Worm (Caenorhabditis elegans): ENCODE measurements around the gene F47D12.3.

DNA sequence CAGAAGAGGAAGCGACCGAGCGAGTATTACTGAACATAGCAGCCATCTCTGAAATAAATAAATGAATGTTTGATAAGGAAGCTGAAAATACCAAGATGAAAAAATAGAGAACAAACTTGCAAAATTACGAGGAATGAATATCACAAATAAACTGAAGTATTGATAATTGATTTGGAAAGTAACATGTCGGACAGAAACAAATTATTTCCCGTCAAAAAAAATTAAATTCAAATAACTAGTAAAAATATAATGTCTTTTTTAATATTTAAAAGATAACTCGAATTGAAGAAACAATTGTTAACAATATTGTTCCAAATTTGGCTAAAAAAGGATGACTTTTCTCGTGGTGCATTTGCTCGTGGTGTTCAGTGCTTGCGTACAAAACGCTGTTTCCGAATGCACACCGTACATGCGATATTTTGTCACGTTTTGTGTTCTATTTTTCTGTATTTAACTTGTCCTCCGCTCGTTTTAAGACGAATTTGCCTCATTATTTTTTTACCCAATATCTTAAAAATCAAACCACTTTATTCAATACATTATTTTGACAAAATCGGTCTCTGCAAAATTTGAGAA is 43.7 kb downstream of the F47D12.3 start, which contains the start of gene rpn-13:
- TF ChIP-seq flt-1 (GFP tag; IDR thresholded peaks at IDR 0.05) (no peak), ref-1 (GFP tag; conservative IDR thresholded peaks at IDR 0.05) (no peak), tab-1 (GFP tag; IDR thresholded peaks at IDR 0.05) (no peak), ztf-23 (GFP tag; IDR thresholded peaks at IDR 0.05) (no peak), ztf-29 (GFP tag; IDR thresholded peaks at IDR 0.05) (no peak), klf-2 (GFP tag; conservative IDR thresholded peaks at IDR 0.05) (no peak), med-1 (GFP tag; optimal IDR thresholded peaks at IDR 0.05; ENCODE audit: insufficient read depth) (no peak), cog-1 (tag; optimal IDR thresholded peaks at IDR 0.05) (no peak)
